Fruit fly (Drosophila melanogaster): ENCODE data around the gene cocoon.

cocoon gene

dm6 chr3L:15514814-15515495, 41.0 kb upstream of the cocoon start:
- TF ChIP-seq fu2 (GFP tag; optimal IDR thresholded peaks at IDR 0.05) (no peak), Bgb (GFP tag; IDR thresholded peaks at IDR 0.05; ENCODE audit: partially characterized antibody) (no peak), Med (GFP tag) (peak; percentile 77), B-H1 (GFP tag; IDR thresholded peaks at IDR 0.05) (no peak), Abd-B (GFP tag; optimal IDR thresholded peaks at IDR 0.05) (no peak), CG10543 (GFP tag; optimal IDR thresholded peaks at IDR 0.05) (peak; percentile 73), CG9437 (GFP tag; optimal IDR thresholded peaks at IDR 0.05) (no peak), Hand (GFP tag; optimal IDR thresholded peaks at IDR 0.05) (peak; percentile 24), crol (GFP tag; IDR thresholded peaks at IDR 0.05) (no peak), CkIIα-i1 (GFP tag; IDR thresholded peaks at IDR 0.05) (no peak), nau (GFP tag; optimal IDR thresholded peaks at IDR 0.05) (no peak), CG6765 (GFP tag; optimal IDR thresholded peaks at IDR 0.05) (peak; percentile 17), CHES-1-like (GFP tag; optimal IDR thresholded peaks at IDR 0.05) (no peak), Hr78 (GFP tag; optimal IDR thresholded peaks at IDR 0.05) (peak in 1 of 2 experiments; percentile 67), CG13424 (tag; optimal IDR thresholded peaks at IDR 0.05) (no peak), CG3163 (GFP tag; optimal IDR thresholded peaks at IDR 0.05) (no peak), Hmx (GFP tag; optimal IDR thresholded peaks at IDR 0.05) (no peak), chm (GFP tag; IDR thresholded peaks at IDR 0.05) (no peak), unc-4 (GFP tag; IDR thresholded peaks at IDR 0.05; ENCODE audit: partially characterized antibody) (0 out of 2 replicates have a peak, but pooled peaks have one; percentile 10), Gsc (GFP tag; IDR thresholded peaks at IDR 0.05) (no peak), CG34376 (GFP tag; optimal IDR thresholded peaks at IDR 0.05) (peak; percentile 19), Myb (GFP tag; optimal IDR thresholded peaks at IDR 0.05) (no peak), D19A (tag; optimal IDR thresholded peaks at IDR 0.05) (no peak), ap (GFP tag; IDR thresholded peaks at IDR 0.05) (no peak), lola (GFP tag; optimal IDR thresholded peaks at IDR 0.05) (no peak), Vsx1 (GFP tag; optimal IDR thresholded peaks at IDR 0.05) (peak; percentile 28), HmgD (GFP tag; optimal IDR thresholded peaks at IDR 0.05) (no peak), CG31388 (GFP tag; optimal IDR thresholded peaks at IDR 0.05) (no peak), chinmo (GFP tag; IDR thresholded peaks at IDR 0.05; ENCODE audit: partially characterized antibody) (peak; percentile 4; the same call in 2 of the 4 replicates), hkb (optimal IDR thresholded peaks at IDR 0.05) (no peak), hkb (GFP tag; IDR thresholded peaks at IDR 0.05) (peak; percentile 10; the same call in 1 of the 2 replicates), peb (GFP tag; IDR thresholded peaks at IDR 0.05) (no peak), CG13296 (GFP tag; optimal IDR thresholded peaks at IDR 0.05) (no peak), Lhr (GFP tag; optimal IDR thresholded peaks at IDR 0.05) (no peak), Pdp1 (GFP tag; optimal IDR thresholded peaks at IDR 0.05) (peak in 1 of 2 experiments; percentile 43), B-H2 (GFP tag; optimal IDR thresholded peaks at IDR 0.05) (peak; percentile 0), cg (GFP tag; optimal IDR thresholded peaks at IDR 0.05) (peak; percentile 17), Bdp1 (GFP tag; optimal IDR thresholded peaks at IDR 0.05) (no peak), CG14965 (GFP tag; optimal IDR thresholded peaks at IDR 0.05; ENCODE audit: borderline replicate concordance) (no peak), CG7987 (GFP tag; optimal IDR thresholded peaks at IDR 0.05) (no peak), CG2199 (GFP tag; IDR thresholded peaks at IDR 0.05) (0 out of 3 replicates have a peak, but pooled peaks have one; percentile 33), CG4360 (GFP tag; IDR thresholded peaks at IDR 0.05) (peak; percentile 81), dan (GFP tag; IDR thresholded peaks at IDR 0.05) (no peak), sd (tag; optimal IDR thresholded peaks at IDR 0.05) (peak; percentile 17), Gug (GFP tag; IDR thresholded peaks at IDR 0.05) (no peak), az2 (GFP tag; optimal IDR thresholded peaks at IDR 0.05) (no peak), Elba2 (GFP tag; optimal IDR thresholded peaks at IDR 0.05) (no peak), CG2202 (tag; optimal IDR thresholded peaks at IDR 0.05) (no peak), Meics (GFP tag; optimal IDR thresholded peaks at IDR 0.05) (no peak)
